Fruit fly (Drosophila melanogaster) whole organism, embryonic: ENCODE data around the gene CG11307.

Experiments used
- CG1024 ChIP-seq: fragments of 200-800 bp; sonication (Bioruptor generic); IDR thresholded peaks from 2 replicates; pipeline ENCODE4 v1.3.6; 2022; ENCODE audit warnings: missing biosample characterization, missing genetic modification characterization
- CG11085 ChIP-seq: fragments of 200-800 bp; sonication (Bioruptor generic); IDR thresholded peaks from 2 replicates; pipeline ENCODE4 v1.3.6; 2022; ENCODE audit warnings: missing biosample characterization, missing genetic modification characterization
- CG12769 ChIP-seq: fragments of 200-800 bp; sonication (Bioruptor generic); optimal IDR thresholded peaks from 2 replicates; lab custom pipeline; 2019; ENCODE audit warnings: missing biosample characterization, mild to moderate bottlenecking, missing genetic modification characterization, moderate library complexity
- CG14965 ChIP-seq: fragments of 200-800 bp; sonication (Bioruptor generic); optimal IDR thresholded peaks from 2 replicates; lab custom pipeline; 2016; ENCODE audit warnings: missing biosample characterization, missing genetic modification characterization, borderline replicate concordance
- CG15601 ChIP-seq: fragments of 200-800 bp; sonication (Bioruptor generic); optimal IDR thresholded peaks from 3 replicates; lab custom pipeline; 2019; ENCODE audit warnings: missing biosample characterization, mild to moderate bottlenecking, missing genetic modification characterization, moderate library complexity
- CG1602 ChIP-seq: fragments of 200-800 bp; sonication (Bioruptor generic); optimal IDR thresholded peaks from 3 replicates; lab custom pipeline; 2016; ENCODE audit warnings: missing biosample characterization, missing genetic modification characterization
- CG18011 ChIP-seq: fragments of 200-800 bp; sonication (Bioruptor generic); optimal IDR thresholded peaks from 2 replicates; lab custom pipeline; 2017; ENCODE audit warnings: missing biosample characterization, missing genetic modification characterization, mild to moderate bottlenecking, moderate library complexity, missing genotype
- CG18476 ChIP-seq: fragments of 200-800 bp; sonication (Bioruptor generic); optimal IDR thresholded peaks from 2 replicates; lab custom pipeline; 2016; ENCODE audit warnings: missing biosample characterization, mild to moderate bottlenecking, missing genetic modification characterization
- CG2202 ChIP-seq: fragments of 200-800 bp; sonication (Bioruptor generic); optimal IDR thresholded peaks from 2 replicates; lab custom pipeline; 2018; ENCODE audit warnings: missing biosample characterization, mild to moderate bottlenecking, missing genetic modification characterization
- CG31441 ChIP-seq: fragments of 200-800 bp; sonication (Bioruptor generic); IDR thresholded peaks from 2 replicates; pipeline ENCODE4 v1.3.6; 2022; ENCODE audit warnings: missing biosample characterization, missing genetic modification characterization
- CG33213 ChIP-seq: fragments of 200-800 bp; sonication (Bioruptor generic); optimal IDR thresholded peaks from 3 replicates; lab custom pipeline; 2016; ENCODE audit warnings: missing biosample characterization, missing genetic modification characterization
- CG33557 ChIP-seq: fragments of 200-800 bp; sonication (Bioruptor generic); optimal IDR thresholded peaks from 2 replicates; lab custom pipeline; 2019; ENCODE audit warnings: missing biosample characterization, mild to moderate bottlenecking, missing genetic modification characterization, moderate library complexity
- CG5953 ChIP-seq: fragments of 200-800 bp; sonication (Bioruptor generic); IDR thresholded peaks from 2 replicates; pipeline ENCODE4 v1.3.6; 2022; ENCODE audit warnings: missing biosample characterization, missing genetic modification characterization
- CG6254 ChIP-seq: fragments of 200-800 bp; sonication (Bioruptor generic); optimal IDR thresholded peaks from 3 replicates; lab custom pipeline; 2017; ENCODE audit warnings: mild to moderate bottlenecking, missing biosample characterization, missing genetic modification reagents, missing genetic modification characterization
- CG8281 ChIP-seq: fragments of 200-800 bp; sonication (Bioruptor generic); optimal IDR thresholded peaks from 2 replicates; lab custom pipeline; 2018; ENCODE audit warnings: missing biosample characterization, mild to moderate bottlenecking, missing genetic modification characterization, moderate library complexity
- CG9437 ChIP-seq: fragments of 200-800 bp; sonication (Bioruptor generic); optimal IDR thresholded peaks from 2 replicates; lab custom pipeline; 2018; ENCODE audit warnings: missing biosample characterization, mild to moderate bottlenecking, missing genetic modification characterization
- CG9727 ChIP-seq: fragments of 200-800 bp; sonication (Bioruptor generic); optimal IDR thresholded peaks from 3 replicates; lab custom pipeline; 2017; ENCODE audit warnings: missing biosample characterization, mild to moderate bottlenecking, missing genetic modification characterization
- CHES-1-like ChIP-seq: fragments of 200-800 bp; sonication (Bioruptor generic); optimal IDR thresholded peaks from 2 replicates; lab custom pipeline; 2016; ENCODE audit warnings: missing biosample characterization, missing genetic modification characterization
- CTCF ChIP-seq: fragments of 200-800 bp; sonication (Bioruptor generic); optimal IDR thresholded peaks from 2 replicates; lab custom pipeline; 2017; ENCODE audit warnings: missing biosample characterization, mild to moderate bottlenecking, missing genetic modification characterization, moderate library complexity
- D ChIP-seq, 2 experiments: fragments of 200-800 bp in 1 of 2; fragments of >200 bp in 1 of 2; sonication (Bioruptor generic) in 1 of 2; optimal IDR thresholded peaks; 2 replicates in 1 of 2; 3 replicates in 1 of 2; lab custom pipeline; 2017; ENCODE audit warnings: mild to moderate bottlenecking in 1 of 2, missing biosample characterization in 1 of 2, missing genetic modification characterization in 1 of 2, missing genetic modification reagents in 1 of 2
- D19B ChIP-seq: fragments of 200-800 bp; sonication (Bioruptor generic); optimal IDR thresholded peaks from 2 replicates; lab custom pipeline; 2017; ENCODE audit warnings: missing biosample characterization, mild to moderate bottlenecking, missing genetic modification characterization
- Dip2 ChIP-seq: fragments of 200-800 bp; sonication (Bioruptor generic); IDR thresholded peaks from 2 replicates; pipeline ENCODE4 v1.3.6; 2022; ENCODE audit warnings: missing biosample characterization, missing genetic modification characterization
- Dll ChIP-seq: fragments of 200-800 bp; sonication (Bioruptor generic); IDR thresholded peaks from 4 replicates; pipeline ENCODE4 v1.3.6; 2022; ENCODE audit warnings: missing biosample characterization, missing genetic modification characterization; ENCODE audit not compliant: partially characterized antibody
- HHEX ChIP-seq: fragments of 200-800 bp; sonication (Bioruptor generic); optimal IDR thresholded peaks from 3 replicates; lab custom pipeline; 2017; ENCODE audit warnings: missing biosample characterization, mild to moderate bottlenecking, missing genetic modification characterization, missing genetic modification reagents
- Mrtf ChIP-seq: fragments of 200-800 bp; sonication (Bioruptor generic); IDR thresholded peaks from 3 replicates; pipeline ENCODE4 v1.3.6; 2022; ENCODE audit warnings: missing biosample characterization, missing genetic modification characterization
- NC2β ChIP-seq: fragments of 200-800 bp; sonication (Bioruptor generic); optimal IDR thresholded peaks from 2 replicates; lab custom pipeline; 2016; ENCODE audit warnings: missing biosample characterization, missing genetic modification characterization
- Neu2 ChIP-seq: fragments of 200-800 bp; sonication (Bioruptor generic); optimal IDR thresholded peaks from 3 replicates; lab custom pipeline; 2016; ENCODE audit warnings: missing biosample characterization, missing genetic modification characterization, borderline replicate concordance
- Poxn ChIP-seq: fragments of 200-800 bp; sonication (Bioruptor generic); IDR thresholded peaks from 2 replicates; pipeline ENCODE4 v1.3.6; 2022; ENCODE audit warnings: missing biosample characterization, missing genetic modification characterization
- Sin3A ChIP-seq: fragments of >200 bp; optimal IDR thresholded peaks from 2 replicates; lab custom pipeline; 2018
- ara ChIP-seq: fragments of 200-800 bp; sonication (Bioruptor generic); IDR thresholded peaks from 2 replicates; pipeline ENCODE4 v1.3.6; 2022; ENCODE audit warnings: missing biosample characterization, missing genetic modification characterization
- ash1 ChIP-seq: fragments of 200-800 bp; sonication (Bioruptor generic); optimal IDR thresholded peaks from 2 replicates; lab custom pipeline; 2018; ENCODE audit warnings: missing biosample characterization, mild to moderate bottlenecking, missing genetic modification characterization
- bbx ChIP-seq: fragments of 200-800 bp; sonication (Bioruptor generic); IDR thresholded peaks from 2 replicates; pipeline ENCODE4 v1.3.6; 2022; ENCODE audit warnings: missing biosample characterization, missing genetic modification characterization; ENCODE audit not compliant: partially characterized antibody
- chif ChIP-seq, 2 experiments: fragments of 200-800 bp; sonication (Bioruptor generic); optimal IDR thresholded peaks; 3 replicates each; lab custom pipeline; 2016; ENCODE audit warnings: missing biosample characterization in 2 of 2, missing genetic modification characterization in 2 of 2
- chinmo ChIP-seq: fragments of 200-800 bp; sonication (Bioruptor generic); IDR thresholded peaks from 4 replicates; pipeline ENCODE4 v1.3.6; 2022; ENCODE audit warnings: missing biosample characterization, missing genetic modification characterization; ENCODE audit not compliant: partially characterized antibody
- crol ChIP-seq: fragments of 200-800 bp; sonication (Bioruptor generic); IDR thresholded peaks from 2 replicates; pipeline ENCODE4 v1.3.6; 2022; ENCODE audit warnings: missing biosample characterization, missing genetic modification characterization
- fu2 ChIP-seq: fragments of 200-800 bp; sonication (Bioruptor generic); optimal IDR thresholded peaks from 2 replicates; lab custom pipeline; 2016; ENCODE audit warnings: missing biosample characterization, missing genetic modification characterization
- ind ChIP-seq: fragments of 200-800 bp; sonication (Bioruptor generic); optimal IDR thresholded peaks from 3 replicates; lab custom pipeline; 2016; ENCODE audit warnings: missing biosample characterization, missing genetic modification characterization
- ken ChIP-seq: fragments of 200-800 bp; sonication (Bioruptor generic); IDR thresholded peaks from 3 replicates; pipeline ENCODE4 v1.3.6; 2022; ENCODE audit warnings: missing biosample characterization, missing genetic modification characterization
- peb ChIP-seq: fragments of 200-800 bp; sonication (Bioruptor generic); IDR thresholded peaks from 2 replicates; pipeline ENCODE4 v1.3.6; 2022; ENCODE audit warnings: missing biosample characterization, missing genetic modification characterization
- pros ChIP-seq: fragments of 200-800 bp; sonication (Bioruptor generic); optimal IDR thresholded peaks from 3 replicates; lab custom pipeline; 2019; ENCODE audit warnings: missing biosample characterization, mild to moderate bottlenecking, missing genetic modification characterization, moderate library complexity
- sna ChIP-seq: fragments of 200-800 bp; sonication (Bioruptor generic); IDR thresholded peaks from 2 replicates; pipeline ENCODE4 v1.3.6; 2022; ENCODE audit warnings: missing biosample characterization, missing genetic modification characterization; ENCODE audit not compliant: partially characterized antibody
- sqz ChIP-seq: fragments of 200-800 bp; sonication (Bioruptor generic); optimal IDR thresholded peaks from 3 replicates; lab custom pipeline; 2018; ENCODE audit warnings: missing biosample characterization, mild to moderate bottlenecking, missing genetic modification characterization
- tll ChIP-seq, 2 experiments: fragments of 200-800 bp in 1 of 2; fragments of >200 bp in 1 of 2; sonication (Bioruptor generic) in 1 of 2; optimal IDR thresholded peaks; 2 replicates each; lab custom pipeline; 2017 to 2019; ENCODE audit warnings: missing biosample characterization in 2 of 2, missing genetic modification characterization in 2 of 2, mild to moderate bottlenecking in 1 of 2, moderate library complexity in 1 of 2
- vnd ChIP-seq: fragments of 200-800 bp; sonication (Bioruptor generic); IDR thresholded peaks from 3 replicates; pipeline ENCODE4 v1.3.6; 2022; ENCODE audit warnings: missing biosample characterization, missing genetic modification characterization; ENCODE audit not compliant: partially characterized antibody
- yki ChIP-seq: fragments of >200 bp; optimal IDR thresholded peaks from 3 replicates; lab custom pipeline; 2018
- z ChIP-seq: fragments of 200-800 bp; sonication (Bioruptor generic); IDR thresholded peaks from 3 replicates; pipeline ENCODE4 v1.3.6; 2022; ENCODE audit warnings: missing biosample characterization, missing genetic modification characterization
- zen2 ChIP-seq: fragments of 200-800 bp; sonication (Bioruptor generic); IDR thresholded peaks from 3 replicates; pipeline ENCODE4 v1.3.6; 2022; ENCODE audit warnings: missing biosample characterization, missing genetic modification characterization; ENCODE audit not compliant: partially characterized antibody

CG11307 gene

DNA sequence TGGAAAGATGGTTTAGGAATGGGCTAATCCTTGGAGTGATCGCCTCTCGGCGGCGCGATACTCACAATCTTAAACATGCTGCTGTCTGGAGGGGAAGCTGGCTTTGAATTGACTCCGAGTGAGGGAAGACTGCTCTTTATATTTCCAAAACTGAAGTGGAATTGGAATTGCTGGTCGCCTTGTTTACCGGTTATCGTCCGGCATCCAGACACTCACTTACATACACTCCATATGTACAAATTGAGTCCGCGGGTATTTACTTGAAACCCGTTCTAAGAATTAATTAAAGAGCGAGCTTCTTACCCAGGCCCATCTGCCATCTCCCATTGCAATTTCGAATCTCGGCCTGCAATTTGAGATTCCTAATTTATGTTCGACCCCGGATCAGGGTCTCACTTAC, 49.5 kb downstream of the CG11307 start, which contains the start of gene Cpr78E:
Gene Cpr78E (minus strand): TSS at position 101 of the 400 bp plus-strand sequence.
- TF ChIP-seq CG15601, result no peak
- no peak for TF ChIP-seq chif (GFP tag; optimal IDR thresholded peaks at IDR 0.05; lab: Kevin White, UChicago)
- TF ChIP-seq vnd (GFP tag; lab: Robert Waterston, UW), result no peak
- no peak for TF ChIP-seq zen2 (GFP tag; lab: Robert Waterston, UW)
- TF ChIP-seq CG18476 (GFP tag; lab: Kevin White, UChicago), result no peak
- TF ChIP-seq tll (GFP tag; optimal IDR thresholded peaks at IDR 0.05; lab: Kevin White, UChicago), result no peak
- no peak for TF ChIP-seq Poxn (GFP tag; lab: Robert Waterston, UW)
- TF ChIP-seq CG1024 (GFP tag; lab: Robert Waterston, UW), result no peak
- TF ChIP-seq D (optimal IDR thresholded peaks at IDR 0.05; lab: Kevin White, UChicago), result no peak
- TF ChIP-seq D (GFP tag; optimal IDR thresholded peaks at IDR 0.05; lab: Kevin White, UChicago), result no peak
- TF ChIP-seq CHES-1-like, result no peak
- TF ChIP-seq sna, result no peak
- TF ChIP-seq CG5953 (GFP tag; lab: Robert Waterston, UW), result no peak
- TF ChIP-seq Mrtf (GFP tag; lab: Robert Waterston, UW), result no peak

DNA sequence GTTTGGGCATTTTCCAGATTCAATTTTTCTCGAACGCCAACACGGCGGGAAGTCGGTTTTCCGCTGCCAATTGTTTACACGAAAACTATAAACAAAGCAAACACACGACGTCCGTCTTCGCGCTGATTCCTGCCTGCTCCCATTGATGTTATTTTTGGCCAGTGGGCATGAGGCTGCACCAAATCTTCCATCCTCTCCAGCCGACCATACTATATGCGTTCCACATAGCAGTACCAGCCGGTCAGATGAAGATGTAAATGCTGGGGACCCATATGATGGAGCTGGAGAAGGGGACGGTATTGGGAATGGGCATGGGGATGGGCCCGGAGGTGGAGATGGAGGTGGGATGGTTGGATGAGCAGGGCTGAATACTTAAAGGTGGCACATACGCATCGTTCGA, 50.1 kb downstream of the CG11307 start:
- TF ChIP-seq CG31441, result no peak
- TF ChIP-seq CG14965, result no peak
- TF ChIP-seq ara (GFP tag; lab: Robert Waterston, UW), result 0 out of 2 replicates have a peak, but pooled peaks have one; percentile 9
- 0 out of 2 replicates have a peak, but pooled peaks have one; percentile 11 for TF ChIP-seq peb
- TF ChIP-seq Mrtf (GFP tag; lab: Robert Waterston, UW), result no peak
- no peak for TF ChIP-seq CG33213
- no peak for TF ChIP-seq CG8281 (tag; lab: Kevin White, UChicago)
- TF ChIP-seq CTCF (GFP tag; lab: Kevin White, UChicago), result no peak
- TF ChIP-seq CG9437 (GFP tag; lab: Kevin White, UChicago), result no peak
- TF ChIP-seq ind (GFP tag; lab: Kevin White, UChicago), result no peak
- peak; percentile 13; the same call in 1 of the 2 replicates for TF ChIP-seq crol (GFP tag; lab: Robert Waterston, UW)
- no peak for TF ChIP-seq Neu2 (GFP tag; lab: Kevin White, UChicago)
- no peak for TF ChIP-seq z (GFP tag; lab: Robert Waterston, UW)
- no peak for TF ChIP-seq Sin3A
- TF ChIP-seq chinmo (GFP tag; lab: Robert Waterston, UW), result no peak
- TF ChIP-seq yki, result no peak
- TF ChIP-seq pros (GFP tag; lab: Kevin White, UChicago), result no peak
- TF ChIP-seq ken (GFP tag; lab: Robert Waterston, UW), result no peak
- TF ChIP-seq CG18011 (GFP tag; lab: Kevin White, UChicago), result no peak
- TF ChIP-seq D19B (GFP tag; lab: Kevin White, UChicago), result no peak
- TF ChIP-seq Dll, result no peak
- peak; percentile 95 for TF ChIP-seq CG12769 (tag; lab: Kevin White, UChicago)
- TF ChIP-seq NC2β (GFP tag; lab: Kevin White, UChicago), result no peak
- TF ChIP-seq CG6254 (GFP tag; lab: Kevin White, UChicago), result no peak
- no peak for TF ChIP-seq sqz (GFP tag; lab: Kevin White, UChicago)
- no peak for TF ChIP-seq CG1602 (GFP tag; lab: Kevin White, UChicago)
- TF ChIP-seq fu2, result no peak
- no peak for TF ChIP-seq Dip2 (GFP tag; lab: Robert Waterston, UW)
- TF ChIP-seq CG11085 (GFP tag; lab: Robert Waterston, UW), result no peak
- no peak for TF ChIP-seq ash1 (GFP tag; lab: Kevin White, UChicago)
- no peak for TF ChIP-seq bbx (GFP tag; lab: Robert Waterston, UW)
- TF ChIP-seq CG33557 (GFP tag; lab: Kevin White, UChicago), result no peak
- no peak for TF ChIP-seq CG9727 (GFP tag; lab: Kevin White, UChicago)
- 0 out of 2 replicates have a peak, but pooled peaks have one; percentile 6 for TF ChIP-seq CG1024 (GFP tag; lab: Robert Waterston, UW)
- no peak for TF ChIP-seq HHEX (GFP tag; lab: Kevin White, UChicago)
- no peak for TF ChIP-seq CG2202
